Fruit fly (Drosophila melanogaster): ENCODE data around the gene ssp2.

Gene ssp2

DNA sequence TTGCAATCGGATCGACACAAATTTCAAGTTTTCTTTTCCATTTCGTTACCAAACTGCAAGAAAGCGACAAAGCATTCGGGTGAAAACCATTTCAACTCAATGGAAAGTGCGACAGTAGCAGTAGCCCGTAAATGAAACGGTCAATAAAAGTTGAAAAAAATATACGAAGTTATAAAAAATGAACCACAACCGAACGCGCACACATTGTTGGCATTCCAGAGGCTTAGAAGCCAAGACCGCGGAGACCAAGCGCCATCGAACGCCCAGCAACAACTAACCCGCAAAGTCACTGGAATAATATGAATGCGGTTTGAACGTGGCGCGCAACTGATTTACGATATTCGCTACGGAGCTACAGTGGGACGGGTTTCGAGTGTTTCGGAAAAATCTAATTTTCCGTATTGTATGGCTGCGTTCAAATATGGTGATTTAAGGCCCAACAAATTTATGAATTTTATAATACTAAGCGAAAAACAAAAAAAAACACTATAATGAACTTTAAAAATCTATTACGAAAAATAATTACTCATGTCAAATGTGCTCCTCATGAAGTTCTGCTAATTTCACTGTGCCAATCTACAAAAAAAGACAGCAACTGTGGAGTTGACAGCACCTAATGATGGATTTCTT, 42.9 kb upstream of the ssp2 start (continued):
- TF ChIP-seq CG12659 (GFP tag; optimal IDR thresholded peaks at IDR 0.05) = peak; percentile 39
- TF ChIP-seq bsh (GFP tag; optimal IDR thresholded peaks at IDR 0.05) = peak in 1 of 2 experiments; percentile 32
- no peak for TF ChIP-seq gfzf (GFP tag; optimal IDR thresholded peaks at IDR 0.05)
- TF ChIP-seq zen (tag; optimal IDR thresholded peaks at IDR 0.05) = peak; percentile 7

DNA sequence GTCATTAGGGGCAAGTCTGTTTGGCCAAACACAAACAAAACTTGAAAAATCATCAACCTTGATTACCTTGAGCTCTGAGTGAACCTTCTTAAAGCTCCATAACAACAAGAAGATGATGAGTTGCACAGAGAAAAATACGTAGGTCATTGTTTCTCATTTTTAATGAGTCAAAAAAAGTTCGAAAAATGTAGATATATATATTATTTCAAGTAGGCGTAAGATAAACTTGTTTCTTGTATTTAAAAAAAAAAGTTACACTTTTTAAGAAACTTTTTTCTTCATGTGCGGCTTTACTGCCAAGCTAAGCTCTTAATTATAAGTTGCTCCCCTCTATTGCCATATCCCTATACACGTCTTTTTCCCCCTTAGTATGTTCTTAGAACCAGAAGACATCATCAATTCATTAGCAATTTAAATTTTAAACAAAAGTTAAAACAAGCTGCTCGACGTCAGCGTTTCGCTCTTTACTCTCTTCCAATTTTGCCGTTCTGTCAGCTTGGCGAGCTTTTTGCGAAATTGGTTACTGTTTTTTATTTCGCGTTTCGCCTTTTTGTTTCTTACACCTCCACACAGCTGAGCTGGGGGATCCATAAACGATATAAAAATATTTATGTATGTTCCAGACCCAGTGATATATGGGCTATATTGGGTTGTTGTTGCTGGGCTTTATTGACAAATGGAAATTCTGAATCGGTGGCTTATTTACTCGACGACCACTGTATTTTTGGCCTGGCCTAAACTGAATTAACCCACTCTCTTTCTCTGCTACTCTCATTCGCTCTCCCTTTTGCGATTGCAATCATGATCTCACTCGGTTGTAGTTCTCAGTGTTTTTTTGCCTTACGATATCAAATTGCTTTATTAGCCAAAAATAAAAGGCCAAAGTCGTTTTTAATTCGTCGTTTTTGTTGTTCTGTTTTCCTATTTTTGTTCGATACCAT, 41.4 kb upstream of the ssp2 start:
- TF ChIP-seq Aef1 (GFP tag; IDR thresholded peaks at IDR 0.05) (peak; percentile 71), HmgD (GFP tag; optimal IDR thresholded peaks at IDR 0.05) (no peak), otp (GFP tag; IDR thresholded peaks at IDR 0.05) (0 out of 3 replicates have a peak, but pooled peaks have one; percentile 18), Optix (GFP tag; IDR thresholded peaks at IDR 0.05) (no peak), Bteb2 (GFP tag; optimal IDR thresholded peaks at IDR 0.05) (peak; percentile 9), CG17385 (GFP tag; optimal IDR thresholded peaks at IDR 0.05) (peak; percentile 33), tio (GFP tag; optimal IDR thresholded peaks at IDR 0.05) (peak; percentile 45), prd (optimal IDR thresholded peaks at IDR 0.05) (no peak), prd (GFP tag; IDR thresholded peaks at IDR 0.05) (peak; percentile 82), Xrp1 (GFP tag; IDR thresholded peaks at IDR 0.05) (peak; percentile 70), sens (GFP tag) (peak; percentile 92), oc (tag; optimal IDR thresholded peaks at IDR 0.05) (peak; percentile 43), CG8089 (GFP tag; optimal IDR thresholded peaks at IDR 0.05) (no peak), ab (GFP tag; optimal IDR thresholded peaks at IDR 0.05) (no peak), CG15696 (tag; optimal IDR thresholded peaks at IDR 0.05) (peak; percentile 6), odd (GFP tag; optimal IDR thresholded peaks at IDR 0.05) (peak; percentile 2), gem (tag; optimal IDR thresholded peaks at IDR 0.05) (peak; percentile 75), CoRest (tag; optimal IDR thresholded peaks at IDR 0.05) (peak; percentile 38), CG9609 (GFP tag; optimal IDR thresholded peaks at IDR 0.05) (no peak), mld (GFP tag; IDR thresholded peaks at IDR 0.05; ENCODE audit: partially characterized antibody) (no peak), HLH3B (GFP tag; IDR thresholded peaks at IDR 0.05) (peak; percentile 59; the same call in 1 of the 2 replicates), CG11695 (GFP tag; IDR thresholded peaks at IDR 0.05) (peak; percentile 77), CG18764 (GFP tag; optimal IDR thresholded peaks at IDR 0.05) (peak; percentile 21), maf-S (GFP tag; optimal IDR thresholded peaks at IDR 0.05) (peak; percentile 9), ttk (GFP tag; IDR thresholded peaks at IDR 0.05) (peak; percentile 57; the same call in 1 of the 2 replicates), CG31388 (GFP tag; optimal IDR thresholded peaks at IDR 0.05) (no peak), Mrtf (GFP tag; IDR thresholded peaks at IDR 0.05) (peak; percentile 68; the same call in 1 of the 3 replicates), CG12236 (GFP tag; optimal IDR thresholded peaks at IDR 0.05) (no peak), mam (GFP tag; optimal IDR thresholded peaks at IDR 0.05) (peak; percentile 33), CG17361 (GFP tag; IDR thresholded peaks at IDR 0.05) (peak; percentile 70; the same call in 2 of the 3 replicates), Ada2b (GFP tag; IDR thresholded peaks at IDR 0.05) (peak; percentile 54), sug (tag; optimal IDR thresholded peaks at IDR 0.05) (no peak), tgo (GFP tag; IDR thresholded peaks at IDR 0.05) (peak; percentile 74), CG8924 (tag; optimal IDR thresholded peaks at IDR 0.05) (peak; percentile 23), Dbx (GFP tag; IDR thresholded peaks at IDR 0.05) (peak; percentile 85), rib (GFP tag; IDR thresholded peaks at IDR 0.05) (peak; percentile 77), dati (GFP tag; IDR thresholded peaks at IDR 0.05) (no peak), tx (GFP tag; optimal IDR thresholded peaks at IDR 0.05) (no peak), CG8290 (GFP tag; optimal IDR thresholded peaks at IDR 0.05) (no peak), CG8290 (tag; optimal IDR thresholded peaks at IDR 0.05) (no peak), Lim3 (GFP tag; IDR thresholded peaks at IDR 0.05) (no peak), CG3407 (GFP tag; optimal IDR thresholded peaks at IDR 0.05) (no peak), CG12104 (GFP tag; optimal IDR thresholded peaks at IDR 0.05) (peak; percentile 56), dmrt99B (tag; optimal IDR thresholded peaks at IDR 0.05) (peak; percentile 49)
